Fruit fly (Drosophila melanogaster): ENCODE results near the gene Poxm.

DNA sequence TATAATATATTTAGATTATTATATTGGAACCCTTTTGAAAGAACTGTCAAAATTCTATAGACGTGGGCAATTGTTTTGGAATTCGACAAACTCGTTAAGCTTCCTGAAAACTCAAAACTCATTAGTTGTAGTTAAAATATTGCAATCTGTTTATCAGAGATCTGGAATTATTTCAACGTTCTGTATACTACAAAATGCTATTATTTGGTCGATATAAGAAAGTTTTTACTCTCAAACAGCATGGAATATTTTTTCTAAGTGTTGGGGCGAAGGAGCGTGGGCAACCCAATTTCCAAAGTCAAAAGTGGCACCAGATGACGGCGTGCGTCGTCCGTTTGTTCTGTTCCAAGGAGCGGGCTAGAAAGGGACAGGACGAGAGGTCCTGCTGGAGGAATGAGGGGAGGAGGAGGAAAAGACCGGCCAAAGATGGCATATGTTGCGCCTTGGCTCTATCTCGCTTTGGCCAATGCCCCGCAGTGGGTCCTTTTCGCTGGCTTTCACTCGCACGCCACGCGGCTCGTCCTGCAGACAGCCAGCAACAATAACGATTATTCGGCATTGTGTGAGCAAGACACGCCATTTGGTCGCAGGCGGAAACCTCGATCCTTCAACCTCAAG is 47.8 kb downstream of the Poxm start:
- TF ChIP-seq CG11294 (GFP tag; IDR thresholded peaks at IDR 0.05) (no peak), Sox102F (GFP tag; optimal IDR thresholded peaks at IDR 0.05) (no peak), dac (GFP tag; optimal IDR thresholded peaks at IDR 0.05) (no peak), acj6 (GFP tag; optimal IDR thresholded peaks at IDR 0.05) (no peak), CG6276 (GFP tag; optimal IDR thresholded peaks at IDR 0.05) (no peak), CG16779 (tag; optimal IDR thresholded peaks at IDR 0.05) (no peak), Eip93F (GFP tag; optimal IDR thresholded peaks at IDR 0.05) (no peak), CG7368 (GFP tag; optimal IDR thresholded peaks at IDR 0.05) (no peak), eg (GFP tag; IDR thresholded peaks at IDR 0.05) (no peak), CG34406 (GFP tag; optimal IDR thresholded peaks at IDR 0.05) (no peak), esn (GFP tag; optimal IDR thresholded peaks at IDR 0.05) (no peak), achi (GFP tag; optimal IDR thresholded peaks at IDR 0.05) (no peak), cyc (GFP tag; optimal IDR thresholded peaks at IDR 0.05) (no peak), CG8319 (GFP tag; optimal IDR thresholded peaks at IDR 0.05) (no peak)

Data from whole organism, prepupa.